Fruit fly (Drosophila melanogaster): Measurements from ENCODE around the gene mtSSB.

The mtSSB gene

DNA sequence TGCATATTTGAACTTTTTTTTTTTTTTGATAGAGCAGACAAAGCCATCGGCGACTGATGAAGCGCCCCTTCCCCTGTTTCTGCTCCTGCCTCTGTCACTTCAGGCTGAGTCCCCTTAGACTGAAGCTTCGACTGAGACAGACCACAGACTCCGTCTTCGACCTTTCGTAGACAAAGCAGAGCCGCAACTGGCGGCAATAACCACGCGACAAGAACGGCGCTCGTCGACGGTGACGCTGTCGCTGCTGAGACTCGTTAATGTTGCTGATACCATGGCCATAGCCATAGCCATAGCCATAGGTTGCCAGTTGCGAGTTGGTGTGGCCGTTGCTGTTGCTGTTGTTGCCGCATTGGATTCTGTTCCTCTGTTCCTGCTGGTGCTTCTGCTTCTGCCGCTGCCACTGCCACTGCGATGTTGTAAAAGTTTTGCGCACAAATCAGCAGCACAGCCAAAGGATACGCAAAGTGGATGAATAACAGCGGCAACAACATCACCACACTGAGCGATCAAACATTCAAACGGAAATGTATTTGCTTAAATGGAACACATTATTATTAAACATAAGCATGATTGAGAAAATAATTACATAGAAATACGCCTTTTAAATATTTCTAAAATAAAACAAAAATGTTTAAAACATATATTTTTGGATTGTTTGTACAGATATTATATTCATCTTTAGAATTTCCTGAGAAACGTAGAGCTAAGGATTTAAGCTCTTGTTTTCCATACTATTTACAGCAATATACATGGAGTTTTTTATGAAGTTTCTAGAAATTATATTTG is 18.4 kb upstream of the mtSSB start (continued):
- TF ChIP-seq her (GFP tag; optimal IDR thresholded peaks at IDR 0.05) (peak; percentile 29), CG9932 (GFP tag; IDR thresholded peaks at IDR 0.05) (peak; percentile 34; the same call in 1 of the 2 replicates), phol (tag; optimal IDR thresholded peaks at IDR 0.05) (peak; percentile 53), dm (GFP tag; optimal IDR thresholded peaks at IDR 0.05) (peak; percentile 31), CG2120 (GFP tag; optimal IDR thresholded peaks at IDR 0.05) (peak; percentile 15), Sin3A (optimal IDR thresholded peaks at IDR 0.05) (no peak), Jarid2 (GFP tag; optimal IDR thresholded peaks at IDR 0.05) (peak; percentile 77), CG15514 (GFP tag; optimal IDR thresholded peaks at IDR 0.05) (peak; percentile 40), CG13296 (GFP tag; optimal IDR thresholded peaks at IDR 0.05) (peak; percentile 13), Hey (tag; optimal IDR thresholded peaks at IDR 0.05) (peak; percentile 46), Hr3 (GFP tag; optimal IDR thresholded peaks at IDR 0.05) (peak; percentile 28), CG15011 (GFP tag; optimal IDR thresholded peaks at IDR 0.05) (peak; percentile 25), pb (GFP tag; optimal IDR thresholded peaks at IDR 0.05) (peak; percentile 36), CG10543 (GFP tag; optimal IDR thresholded peaks at IDR 0.05) (peak; percentile 72), CG8290 (GFP tag; optimal IDR thresholded peaks at IDR 0.05) (no peak), CG8290 (tag; optimal IDR thresholded peaks at IDR 0.05) (peak in 1 of 2 experiments; percentile 75), CG6813 (GFP tag; optimal IDR thresholded peaks at IDR 0.05) (no peak), CG4360 (GFP tag; IDR thresholded peaks at IDR 0.05) (peak; percentile 57; the same call in 1 of the 2 replicates), NfI (GFP tag; optimal IDR thresholded peaks at IDR 0.05) (peak; percentile 9), CG2202 (tag; optimal IDR thresholded peaks at IDR 0.05) (no peak), CTCF (GFP tag; optimal IDR thresholded peaks at IDR 0.05) (no peak), tin (GFP tag; optimal IDR thresholded peaks at IDR 0.05) (no peak), vvl (GFP tag; IDR thresholded peaks at IDR 0.05) (peak; percentile 44; the same call in 1 of the 2 replicates)

DNA sequence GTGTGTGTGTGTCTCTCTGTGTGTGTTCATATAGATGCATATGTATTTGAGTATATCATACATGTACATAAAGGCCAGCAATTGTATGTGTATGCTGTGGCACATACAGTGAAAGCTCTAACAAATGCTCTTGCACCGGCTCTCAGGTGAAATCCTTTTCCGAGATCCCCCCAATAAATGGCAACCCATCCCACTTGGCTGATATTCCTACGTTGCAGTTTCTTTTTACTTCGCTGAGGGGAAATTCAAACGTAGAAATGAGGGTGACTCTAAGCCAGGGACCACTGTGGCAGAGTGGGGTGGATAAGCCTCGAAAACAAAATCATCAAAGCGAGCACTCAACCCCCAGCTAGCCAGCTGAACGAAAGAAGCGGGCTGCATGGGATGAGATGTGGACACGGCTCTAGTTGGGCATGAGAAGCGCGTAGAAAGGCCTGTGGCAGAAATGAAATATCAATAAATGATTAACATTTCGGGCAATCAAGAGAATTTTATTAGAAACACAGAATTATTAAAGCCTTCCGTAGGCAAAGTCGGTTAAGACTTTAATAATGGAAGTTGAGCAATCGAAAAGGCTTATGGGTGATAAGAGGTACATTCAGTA is 17.4 kb upstream of the mtSSB start:
- peak; percentile 88 for TF ChIP-seq odd (GFP tag; optimal IDR thresholded peaks at IDR 0.05)
- TF ChIP-seq B-H2 (GFP tag; optimal IDR thresholded peaks at IDR 0.05), result peak; percentile 95
- TF ChIP-seq unc-4 (GFP tag; IDR thresholded peaks at IDR 0.05; ENCODE audit: partially characterized antibody), result no peak
- TF ChIP-seq fru (optimal IDR thresholded peaks at IDR 0.05), result no peak
- TF ChIP-seq toy (GFP tag; IDR thresholded peaks at IDR 0.05), result peak; percentile 99
- TF ChIP-seq CG13296 (GFP tag; optimal IDR thresholded peaks at IDR 0.05), result peak; percentile 97
- TF ChIP-seq nmo (GFP tag; optimal IDR thresholded peaks at IDR 0.05), result peak; percentile 98
- no peak; the same call in 2 of the 3 replicates for TF ChIP-seq Opbp (GFP tag; IDR thresholded peaks at IDR 0.05; ENCODE audit: partially characterized antibody)
- peak; percentile 100 for TF ChIP-seq fd96Cb (tag; optimal IDR thresholded peaks at IDR 0.05)
- TF ChIP-seq CG16779 (GFP tag; IDR thresholded peaks at IDR 0.05), result peak; percentile 99
- TF ChIP-seq CG1233 (GFP tag; optimal IDR thresholded peaks at IDR 0.05), result peak; percentile 99
- TF ChIP-seq CG33557 (GFP tag; optimal IDR thresholded peaks at IDR 0.05), result peak; percentile 90
- peak; percentile 6 for TF ChIP-seq HLHmδ (GFP tag; optimal IDR thresholded peaks at IDR 0.05)
- TF ChIP-seq trem (tag; optimal IDR thresholded peaks at IDR 0.05), result peak; percentile 96
- no peak for TF ChIP-seq hb (GFP tag; IDR thresholded peaks at IDR 0.05; ENCODE audit: partially characterized antibody)
- TF ChIP-seq CG4424 (GFP tag; optimal IDR thresholded peaks at IDR 0.05), result peak; percentile 99
- no peak for TF ChIP-seq ato (GFP tag; IDR thresholded peaks at IDR 0.05; ENCODE audit: partially characterized antibody)
- peak; percentile 100 for TF ChIP-seq CG17328 (GFP tag; IDR thresholded peaks at IDR 0.05)
- peak; percentile 69 for TF ChIP-seq CG1832 (GFP tag; optimal IDR thresholded peaks at IDR 0.05)
- peak; percentile 99 for TF ChIP-seq dan (GFP tag; IDR thresholded peaks at IDR 0.05)
- TF ChIP-seq jigr1 (GFP tag; IDR thresholded peaks at IDR 0.05), result peak; percentile 99
- peak; percentile 100 for TF ChIP-seq oc (tag; optimal IDR thresholded peaks at IDR 0.05)
- no peak for TF ChIP-seq CG15479 (GFP tag; optimal IDR thresholded peaks at IDR 0.05)
- peak; percentile 20 for TF ChIP-seq BEAF-32 (GFP tag; optimal IDR thresholded peaks at IDR 0.05)
- TF ChIP-seq bowl (GFP tag; IDR thresholded peaks at IDR 0.05), result peak; percentile 99
- TF ChIP-seq abd-A (tag; optimal IDR thresholded peaks at IDR 0.05), result peak; percentile 99
- peak; percentile 93 for TF ChIP-seq Vsx1 (GFP tag; optimal IDR thresholded peaks at IDR 0.05)

Measured in whole organism, embryonic.